Worm (Caenorhabditis elegans): Measurements from ENCODE around the gene jmjd-1.2.

DNA sequence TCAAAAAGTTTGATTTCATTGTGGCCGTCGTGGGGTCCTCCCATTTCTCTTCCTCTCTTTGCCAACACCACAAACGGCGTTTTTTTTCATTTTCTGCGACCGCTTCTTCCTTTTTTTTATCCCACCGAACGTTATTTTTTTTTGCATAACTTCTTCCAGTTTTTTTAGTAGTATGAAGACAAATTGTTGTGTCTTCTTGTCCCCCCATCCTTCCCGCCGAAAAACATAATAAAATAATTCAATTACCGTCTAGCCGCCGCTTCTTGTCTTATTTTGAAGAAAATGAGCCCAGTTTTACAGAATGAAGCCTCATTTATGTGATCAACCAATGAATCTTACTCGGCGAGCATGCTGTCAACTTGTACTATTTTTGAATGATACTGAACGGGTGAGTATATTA lies 8.5 kb downstream of the jmjd-1.2 start, which contains the start of gene F29B9.12:
- TF ChIP-seq ama-1 (optimal IDR thresholded peaks at IDR 0.05) (no peak), ceh-9 (tag; optimal IDR thresholded peaks at IDR 0.05) (no peak), pha-4 (tag; optimal IDR thresholded peaks at IDR 0.05) (no peak), hlh-8 (tag; optimal IDR thresholded peaks at IDR 0.05) (no peak), sdc-2 (tag; optimal IDR thresholded peaks at IDR 0.05) (no peak), ceh-31 (tag; optimal IDR thresholded peaks at IDR 0.05) (no peak), elt-4 (tag; optimal IDR thresholded peaks at IDR 0.05) (no peak)
